Fruit fly (Drosophila melanogaster) whole organism, embryonic: ENCODE measurements around the gene CG10147.

Source experiments
- CG11456 ChIP-seq: fragments of 200-800 bp; sonication (Bioruptor generic); IDR thresholded peaks from 3 replicates; pipeline ENCODE4 v1.3.6; 2022; ENCODE audit warnings: missing biosample characterization, missing genetic modification characterization
- CG5953 ChIP-seq: fragments of 200-800 bp; sonication (Bioruptor generic); IDR thresholded peaks from 2 replicates; pipeline ENCODE4 v1.3.6; 2022; ENCODE audit warnings: missing biosample characterization, missing genetic modification characterization
- Hr3 ChIP-seq: fragments of 200-800 bp; sonication (Bioruptor generic); optimal IDR thresholded peaks from 3 replicates; lab custom pipeline; 2016; ENCODE audit warnings: missing biosample characterization, missing genetic modification characterization
- pzg ChIP-seq: fragments of 200-800 bp; sonication (Bioruptor generic); optimal IDR thresholded peaks from 3 replicates; lab custom pipeline; 2018; ENCODE audit warnings: missing biosample characterization, mild to moderate bottlenecking, missing genetic modification characterization, moderate library complexity
- ttk ChIP-seq: fragments of 200-800 bp; sonication (Bioruptor generic); IDR thresholded peaks from 2 replicates; pipeline ENCODE4 v2.1.2; 2022; ENCODE audit warnings: missing biosample characterization, missing genetic modification characterization
- zen2 ChIP-seq: fragments of 200-800 bp; sonication (Bioruptor generic); IDR thresholded peaks from 3 replicates; pipeline ENCODE4 v1.3.6; 2022; ENCODE audit warnings: missing biosample characterization, missing genetic modification characterization; ENCODE audit not compliant: partially characterized antibody

- no peak for TF ChIP-seq zen2
- TF ChIP-seq Hr3 = no peak
- TF ChIP-seq pzg (GFP tag; lab: Kevin White, UChicago) = no peak
- TF ChIP-seq CG5953 (GFP tag; lab: Robert Waterston, UW) = no peak
- TF ChIP-seq ttk (GFP tag; lab: Robert Waterston, UW) = no peak
- TF ChIP-seq CG11456 (GFP tag; lab: Robert Waterston, UW) = no peak
Observed at dm6 chr3L:6471820-6472219, 16.4 kb downstream of the CG10147 start.
